Fruit fly (Drosophila melanogaster) whole organism: ENCODE measurements around the gene TwdlC.

Source experiments
- CG8478 ChIP-seq: fragments of >200 bp; optimal IDR thresholded peaks from 2 replicates; lab custom pipeline; 2018; ENCODE audit warnings: inconsistent platforms
- Dll ChIP-seq: fragments of >200 bp; optimal IDR thresholded peaks from 2 replicates; lab custom pipeline; 2017
- EcR ChIP-seq, 2 experiments: fragments of >200 bp; optimal IDR thresholded peaks; 2 replicates each; lab custom pipeline; 2017; ENCODE audit warnings: missing biosample characterization in 2 of 2, missing genetic modification characterization in 2 of 2, missing genetic modification reagents in 2 of 2
- pan ChIP-seq: fragments of >200 bp; optimal IDR thresholded peaks from 2 replicates; lab custom pipeline; 2017
- psq ChIP-seq: fragments of >200 bp; optimal IDR thresholded peaks from 2 replicates; lab custom pipeline; 2017
- usp ChIP-seq: fragments of >200 bp; optimal IDR thresholded peaks from 2 replicates; lab custom pipeline; 2017; ENCODE audit warnings: missing biosample characterization, missing genetic modification characterization, mixed read lengths

TwdlC gene

DNA sequence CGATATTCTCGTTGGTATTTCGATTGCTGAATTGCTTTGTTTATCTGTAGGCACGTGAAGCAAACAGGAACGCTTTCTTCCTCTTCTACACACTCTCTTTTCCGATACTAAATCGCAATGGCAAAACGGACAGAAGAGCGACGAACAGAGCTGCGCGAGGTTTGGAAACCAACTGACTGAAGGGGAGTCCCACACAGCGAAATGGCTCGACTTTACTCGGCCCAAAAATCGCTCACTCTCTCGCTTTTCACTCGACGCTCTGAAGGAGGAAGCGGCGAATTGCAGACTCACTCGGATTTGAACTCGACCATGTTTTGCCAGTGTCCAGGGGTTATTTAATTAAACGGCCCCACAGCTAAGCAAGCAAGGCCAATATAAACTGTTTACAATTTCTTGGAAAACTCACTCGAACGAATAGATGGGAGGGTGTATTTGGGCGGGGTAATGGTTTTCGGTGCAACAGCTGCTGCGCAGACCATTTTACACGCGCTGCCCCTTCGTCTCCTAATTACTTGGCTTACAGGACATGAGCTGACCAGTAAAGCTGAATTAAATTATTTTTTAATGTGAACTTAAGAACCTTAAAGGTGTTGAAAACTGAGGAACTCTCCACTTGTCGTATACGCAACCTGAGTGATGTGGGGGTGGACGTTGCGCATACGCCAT, 36.2 kb upstream of the TwdlC start, which contains the start of gene CG6330:
TSS of gene CG6330 (minus strand) at position 178 of the 666 bp plus-strand sequence.
- TF ChIP-seq CG8478 (lab: Kevin White, UChicago) (no peak), psq (lab: Kevin White, UChicago) (no peak), pan (lab: Kevin White, UChicago) (no peak), EcR (GFP tag; optimal IDR thresholded peaks at IDR 0.05; lab: Kevin White, UChicago) (no peak), usp (GFP tag; lab: Kevin White, UChicago) (no peak), Dll (no peak)

DNA sequence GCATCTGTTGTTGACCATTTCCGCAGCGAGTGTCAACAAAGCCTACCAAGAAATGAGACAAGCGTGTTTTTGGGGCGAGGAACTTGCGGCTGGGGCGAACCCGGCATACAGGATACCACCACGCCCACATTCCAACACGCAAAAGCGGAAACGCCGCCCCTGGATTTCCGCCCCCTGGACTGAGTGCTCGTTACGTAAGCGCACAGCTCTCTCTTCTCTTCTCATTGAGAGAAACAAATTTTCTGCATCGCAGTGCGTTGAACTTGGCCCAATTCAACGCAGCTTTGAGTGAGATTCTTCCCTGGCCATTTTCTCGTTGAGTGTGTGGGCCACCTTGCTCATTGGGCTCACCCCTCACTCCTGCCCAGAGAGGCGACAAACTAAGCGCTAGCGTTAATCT, 34.1 kb upstream of the TwdlC start:
- TF ChIP-seq usp (GFP tag; lab: Kevin White, UChicago) (no peak), psq (lab: Kevin White, UChicago) (no peak), CG8478 (lab: Kevin White, UChicago) (no peak), EcR (GFP tag; optimal IDR thresholded peaks at IDR 0.05; lab: Kevin White, UChicago) (peak in 1 of 2 experiments; percentile 62), pan (lab: Kevin White, UChicago) (no peak), Dll (no peak)

DNA sequence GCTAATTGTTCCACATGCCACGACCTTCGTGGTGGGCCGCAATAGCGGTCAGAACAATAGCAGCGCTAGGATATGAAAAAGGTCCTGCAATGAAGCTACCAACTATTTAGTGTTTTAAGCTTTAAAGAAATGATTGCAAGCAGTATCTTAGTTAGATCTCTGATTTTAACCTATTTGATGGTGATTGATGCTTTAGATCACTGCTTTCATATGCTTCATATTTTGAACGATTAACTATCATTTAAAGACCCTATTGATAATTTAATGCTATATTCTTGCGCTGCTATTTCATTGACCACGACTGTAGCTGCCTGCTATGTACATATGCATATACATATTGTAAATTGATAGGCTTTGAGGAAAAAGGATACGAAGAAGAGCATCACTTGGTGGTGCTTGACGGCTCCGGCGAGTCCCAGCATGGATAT, 30.9 kb upstream of the TwdlC start:
- no peak for TF ChIP-seq psq (lab: Kevin White, UChicago)
- no peak for TF ChIP-seq CG8478 (lab: Kevin White, UChicago)
- no peak for TF ChIP-seq Dll
- TF ChIP-seq usp (GFP tag; lab: Kevin White, UChicago) = no peak
- no peak for TF ChIP-seq pan (lab: Kevin White, UChicago)
- no peak for TF ChIP-seq EcR (GFP tag; optimal IDR thresholded peaks at IDR 0.05; lab: Kevin White, UChicago)

DNA sequence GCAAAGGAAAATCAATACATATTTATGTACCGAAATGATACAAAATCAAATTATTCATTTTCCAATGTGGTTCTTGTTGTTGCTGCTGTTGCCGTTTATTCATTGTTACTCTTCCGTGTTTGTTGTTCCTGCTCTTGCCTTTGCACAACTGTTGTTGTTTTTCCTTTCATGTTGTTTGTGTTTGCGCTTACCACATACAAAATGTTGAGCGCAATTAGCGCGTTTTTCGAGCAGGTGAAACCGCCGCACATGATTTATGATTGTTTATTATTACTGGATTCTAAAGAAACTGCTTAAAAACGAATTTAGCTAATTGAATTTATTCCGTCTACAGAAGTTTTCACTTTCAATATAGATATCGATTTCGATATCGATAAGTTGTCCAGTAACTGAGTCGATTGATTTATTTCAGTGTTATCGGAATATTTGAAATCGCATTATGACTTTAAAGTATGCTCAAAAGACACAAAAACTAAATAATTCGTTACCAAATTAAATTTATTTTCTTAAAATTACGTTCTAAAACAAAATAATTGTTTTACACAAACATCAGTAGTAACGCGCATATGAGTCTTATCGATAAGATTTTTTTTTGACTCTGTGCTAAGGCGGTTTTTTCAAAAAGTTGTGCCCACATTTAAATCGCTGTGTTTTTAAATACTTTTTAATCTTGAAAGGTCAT, 30.0 kb upstream of the TwdlC start, which contains the start of gene Tsp97E:
TSS of gene Tsp97E (minus strand) at position 366 of the 682 bp plus-strand sequence.
- TF ChIP-seq pan (lab: Kevin White, UChicago) = no peak
- no peak for TF ChIP-seq EcR (GFP tag; optimal IDR thresholded peaks at IDR 0.05; lab: Kevin White, UChicago)
- no peak for TF ChIP-seq CG8478 (lab: Kevin White, UChicago)
- no peak for TF ChIP-seq Dll
- TF ChIP-seq psq (lab: Kevin White, UChicago) = no peak
- no peak for TF ChIP-seq usp (GFP tag; lab: Kevin White, UChicago)

DNA sequence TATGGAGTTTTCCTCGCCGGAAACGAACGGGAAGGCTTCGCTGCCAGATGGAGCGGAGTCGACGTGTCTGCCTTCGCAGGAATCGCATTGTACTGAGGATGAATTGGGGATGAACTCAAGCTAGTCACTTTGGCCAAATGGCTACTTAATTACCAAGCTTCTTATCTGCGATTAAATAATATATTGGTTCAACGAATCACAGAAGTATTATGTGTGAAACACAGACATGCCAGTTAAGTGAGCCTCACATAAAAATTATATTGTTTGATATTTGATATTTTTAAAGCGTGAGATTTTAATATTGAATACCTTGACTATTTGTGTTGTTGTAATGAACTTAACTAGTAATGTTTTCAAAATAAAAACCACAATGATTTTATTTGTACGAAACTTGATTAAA, 28.2 kb upstream of the TwdlC start, which contains the start of gene Gr97a:
TSS of gene Gr97a (minus strand) at position 101 of the 400 bp plus-strand sequence.
- TF ChIP-seq CG8478 (lab: Kevin White, UChicago) = no peak

DNA sequence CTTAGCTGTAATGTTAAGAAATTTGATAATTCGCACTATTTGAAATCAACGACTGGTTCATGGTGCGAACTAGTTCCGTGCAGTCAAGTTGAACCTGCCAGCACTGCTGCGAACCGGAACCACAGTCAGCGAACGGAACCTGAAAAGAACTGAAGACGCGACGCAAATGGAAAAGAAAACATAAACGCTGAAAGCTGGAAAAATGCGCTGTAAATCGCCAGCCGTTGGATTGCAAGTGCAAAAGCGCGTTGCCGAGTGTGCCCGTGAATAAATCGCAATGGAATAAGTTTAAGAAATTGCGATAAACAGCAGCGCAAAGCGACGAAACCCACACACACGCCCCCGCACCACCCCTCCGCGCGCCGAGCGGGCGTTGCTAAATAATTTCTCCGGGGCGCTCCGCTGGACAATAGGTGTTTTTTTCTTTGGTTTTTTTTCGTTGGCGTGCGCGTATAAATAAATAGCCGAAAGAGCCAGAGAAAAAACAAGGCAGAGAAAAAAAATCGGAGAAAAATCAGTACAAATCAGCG, 27.8 kb upstream of the TwdlC start, which contains the start of gene CG5521:
TSS of gene CG5521 (plus strand) at position 137 of the 530 bp plus-strand sequence.
- TF ChIP-seq usp (GFP tag; lab: Kevin White, UChicago) (no peak), psq (lab: Kevin White, UChicago) (no peak), EcR (GFP tag; optimal IDR thresholded peaks at IDR 0.05; lab: Kevin White, UChicago) (no peak), CG8478 (lab: Kevin White, UChicago) (no peak), Dll (no peak), pan (lab: Kevin White, UChicago) (no peak)

DNA sequence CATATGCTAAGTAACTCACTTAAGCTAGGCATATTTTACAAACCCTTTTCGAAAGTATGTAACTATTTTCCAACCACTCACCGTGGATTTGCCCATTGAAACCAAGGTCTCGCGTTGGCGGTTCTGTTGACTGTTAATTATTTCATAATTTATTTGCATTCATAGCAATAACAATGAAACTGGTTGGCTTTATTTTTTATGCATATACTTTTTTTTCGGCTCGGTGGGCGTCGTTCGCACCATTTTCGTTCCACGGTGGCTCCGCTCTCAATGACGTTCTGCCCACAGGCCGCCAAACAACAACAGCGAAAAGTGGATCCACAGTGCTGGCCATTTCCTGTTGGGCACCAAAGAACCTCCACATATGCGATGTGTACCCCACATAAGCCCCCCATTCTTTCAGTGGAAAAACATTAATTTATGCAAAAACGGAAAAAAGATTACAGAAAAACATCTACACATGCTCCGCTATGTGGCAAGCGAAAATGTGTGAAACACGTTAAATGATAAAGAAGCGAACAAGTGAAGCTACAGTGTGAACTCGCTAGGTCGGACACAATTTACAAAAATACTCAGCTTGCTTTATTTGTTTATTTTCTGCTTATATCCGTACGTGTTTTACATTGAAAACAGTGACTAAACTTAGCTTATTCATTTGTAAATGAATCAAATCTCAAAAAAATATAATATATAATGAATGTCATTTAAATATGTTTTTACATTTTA, 26.9 kb upstream of the TwdlC start:
- TF ChIP-seq psq (lab: Kevin White, UChicago) = no peak
- no peak for TF ChIP-seq CG8478 (lab: Kevin White, UChicago)

DNA sequence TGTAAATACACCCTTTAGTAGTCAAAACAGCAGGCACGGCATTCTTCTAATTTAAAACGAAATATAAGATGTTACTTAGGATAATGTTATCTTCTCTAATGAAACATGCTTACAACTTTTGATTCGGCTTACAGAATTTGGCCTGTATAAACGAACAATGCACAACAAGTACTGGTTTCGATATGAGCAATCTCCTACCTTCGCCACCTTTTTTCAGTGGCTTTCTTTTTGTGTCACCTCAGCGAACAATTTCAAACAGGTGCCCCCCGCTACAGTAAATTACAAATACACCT, 26.4 kb upstream of the TwdlC start:
- TF ChIP-seq usp (GFP tag; lab: Kevin White, UChicago) (no peak), psq (lab: Kevin White, UChicago) (no peak), EcR (GFP tag; optimal IDR thresholded peaks at IDR 0.05; lab: Kevin White, UChicago) (no peak), Dll (no peak), CG8478 (lab: Kevin White, UChicago) (no peak), pan (lab: Kevin White, UChicago) (no peak)

DNA sequence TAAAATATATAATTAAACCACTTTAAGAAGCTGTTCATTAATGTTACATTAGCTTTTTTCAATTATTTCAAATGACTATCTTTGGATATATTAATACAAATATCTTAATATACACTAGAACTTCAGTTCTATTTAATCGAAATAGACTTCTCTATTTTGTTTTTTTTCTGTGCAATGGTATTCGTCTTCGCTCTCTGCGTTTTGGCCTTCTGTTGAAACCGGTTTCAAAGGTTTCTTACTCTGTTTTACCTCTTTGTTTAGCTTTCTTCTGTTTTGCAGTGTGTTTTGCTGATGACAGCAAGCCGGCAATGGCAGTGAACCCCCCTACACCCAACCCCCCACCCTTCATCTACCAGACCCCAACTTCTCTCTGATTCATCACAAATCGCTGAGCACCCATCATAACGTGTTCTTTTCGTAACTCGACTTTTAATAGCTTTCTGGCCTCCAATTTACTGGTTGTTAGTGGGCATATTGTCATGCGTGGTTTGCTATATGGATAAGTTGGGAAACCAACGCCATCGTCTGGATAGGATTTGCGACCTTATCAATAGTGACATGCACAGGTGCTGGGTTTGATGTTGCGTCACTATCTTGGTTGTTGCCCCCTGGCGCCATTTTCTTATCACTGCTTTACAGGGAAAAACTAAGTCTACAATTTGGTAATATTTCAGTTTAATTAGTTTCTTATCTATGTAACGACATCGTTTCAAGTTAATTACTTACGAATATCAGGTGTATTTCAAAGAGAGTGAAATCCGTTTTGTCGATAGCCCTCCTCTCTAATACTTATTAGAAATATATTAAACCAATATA, 25.6 kb upstream of the TwdlC start:
- TF ChIP-seq psq (lab: Kevin White, UChicago) (no peak), EcR (GFP tag; optimal IDR thresholded peaks at IDR 0.05; lab: Kevin White, UChicago) (peak in 1 of 2 experiments; percentile 75), Dll (no peak)

DNA sequence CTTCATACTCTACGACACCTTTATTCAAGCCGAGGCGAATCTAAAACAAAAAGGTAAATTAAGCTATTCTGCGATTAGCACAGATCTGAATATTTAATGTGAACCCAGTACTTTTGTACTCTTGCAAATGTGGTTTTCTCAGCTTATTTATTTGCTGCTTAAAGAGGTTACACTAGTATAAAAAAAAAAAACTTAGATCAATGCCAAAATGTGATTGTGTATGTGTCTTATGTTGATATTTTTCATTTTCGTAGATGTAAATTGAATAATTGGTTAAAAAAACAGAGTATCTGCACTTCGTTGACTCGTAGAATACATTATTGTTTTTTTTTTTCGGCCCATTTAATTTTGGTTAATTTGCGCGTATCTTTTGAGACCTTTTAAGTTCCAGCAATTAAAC, 24.9 kb upstream of the TwdlC start:
- no peak for TF ChIP-seq Dll
- no peak for TF ChIP-seq usp (GFP tag; lab: Kevin White, UChicago)
- no peak for TF ChIP-seq CG8478 (lab: Kevin White, UChicago)
- no peak for TF ChIP-seq EcR (GFP tag; optimal IDR thresholded peaks at IDR 0.05; lab: Kevin White, UChicago)
- no peak for TF ChIP-seq pan (lab: Kevin White, UChicago)
- no peak for TF ChIP-seq psq (lab: Kevin White, UChicago)

DNA sequence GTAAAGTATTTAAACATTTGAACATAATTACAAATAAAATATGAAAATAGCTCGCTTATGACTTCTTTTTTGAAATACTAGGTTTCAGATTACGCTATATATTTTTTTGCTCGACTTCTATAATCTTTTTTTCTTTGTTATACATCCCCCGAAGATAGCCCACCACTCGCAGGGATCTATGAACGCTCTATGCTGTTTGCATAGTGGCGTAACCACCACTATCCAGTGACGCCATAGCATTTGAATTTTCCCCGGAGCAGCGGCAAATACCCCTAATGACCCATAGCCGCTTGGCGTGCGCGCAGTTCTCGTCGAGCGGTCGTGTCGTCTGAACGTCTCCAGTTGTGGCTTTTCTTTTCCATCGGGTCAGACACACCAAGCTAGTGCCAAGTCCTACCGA, 16.4 kb upstream of the TwdlC start, which contains the start of the genes CG14253 and CG46313:
TSS of gene CG14253 (plus strand) at position 301 of the 400 bp plus-strand sequence.
TSS of gene CG46313 (plus strand) at position 301 of the 400 bp plus-strand sequence.
- TF ChIP-seq psq (lab: Kevin White, UChicago) (no peak), CG8478 (lab: Kevin White, UChicago) (no peak), EcR (GFP tag; optimal IDR thresholded peaks at IDR 0.05; lab: Kevin White, UChicago) (no peak), Dll (no peak), pan (lab: Kevin White, UChicago) (no peak), usp (GFP tag; lab: Kevin White, UChicago) (no peak)
